Worm (Caenorhabditis elegans) whole organism, midembryonic: ENCODE measurements around the gene cdc-48.2.
A peak's percentile ranks its signal among the peaks of the same experiment; 100 is the strongest.

ENCODE experiments used
- T22C8.4 ChIP-seq: fragments of 200-800 bp; sonication (Bioruptor generic); IDR thresholded peaks from 2 replicates; pipeline ENCODE4 v1.3.6; 2022; ENCODE audit warnings: missing genetic modification characterization, missing compliant biosample characterization
- cog-1 ChIP-seq: sonication (generic microtip); optimal IDR thresholded peaks from 2 replicates; lab custom pipeline; 2016; ENCODE audit warnings: missing genetic modification characterization, missing compliant biosample characterization
- flt-1 ChIP-seq: fragments of 200-800 bp; sonication (Bioruptor generic); IDR thresholded peaks from 2 replicates; pipeline ENCODE4 v1.3.6; 2022; ENCODE audit warnings: missing genetic modification characterization, missing compliant biosample characterization
- klf-2 ChIP-seq: fragments of 200-800 bp; sonication (Bioruptor generic); conservative IDR thresholded peaks from 2 replicates; pipeline ENCODE4 v1.3.6; 2022; ENCODE audit warnings: missing genetic modification reagents, missing genetic modification characterization, missing compliant biosample characterization
- med-1 ChIP-seq: sonication (generic microtip); optimal IDR thresholded peaks from 2 replicates; lab custom pipeline; 2017; ENCODE audit warnings: missing genetic modification characterization, mild to moderate bottlenecking, missing compliant biosample characterization, antibody characterized with exemption, missing genetic modification reagents; ENCODE audit not compliant: insufficient read depth
- ref-1 ChIP-seq: fragments of 200-800 bp; sonication (Bioruptor generic); conservative IDR thresholded peaks from 2 replicates; pipeline ENCODE4 v1.3.6; 2022; ENCODE audit warnings: missing genetic modification reagents, missing genetic modification characterization, missing compliant biosample characterization
- tab-1 ChIP-seq: fragments of 200-800 bp; sonication (Bioruptor generic); IDR thresholded peaks from 2 replicates; pipeline ENCODE4 v1.3.6; 2022; ENCODE audit warnings: missing genetic modification characterization, missing compliant biosample characterization
- ztf-23 ChIP-seq: fragments of 200-800 bp; sonication (Bioruptor generic); IDR thresholded peaks from 2 replicates; pipeline ENCODE4 v1.3.6; 2022; ENCODE audit warnings: missing genetic modification reagents, missing genetic modification characterization, missing compliant biosample characterization
- ztf-29 ChIP-seq: fragments of 200-800 bp; sonication (Bioruptor generic); IDR thresholded peaks from 2 replicates; pipeline ENCODE4 v1.3.6; 2022; ENCODE audit warnings: missing genetic modification reagents, missing genetic modification characterization, missing compliant biosample characterization

Gene cdc-48.2

DNA sequence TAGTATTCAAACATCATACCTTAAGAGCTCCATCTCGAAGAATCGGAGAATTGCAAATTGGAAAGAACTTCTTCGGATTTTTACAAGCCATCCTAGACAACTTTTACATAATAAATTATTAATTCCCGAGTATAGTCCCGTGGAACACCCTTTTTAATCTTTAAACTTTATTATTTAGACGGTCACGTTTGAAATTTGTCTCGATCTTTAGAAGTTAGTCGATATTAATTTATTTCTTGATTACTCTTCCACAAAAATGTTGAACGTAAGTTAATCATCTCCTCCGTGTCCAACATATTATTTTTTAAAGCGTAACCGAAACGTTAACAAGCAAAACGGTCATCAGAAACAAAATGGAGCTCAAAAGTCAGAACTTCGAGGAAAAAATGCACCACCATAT, 35.2 kb downstream of the cdc-48.2 start, which contains the start of the genes decr-1.3 and T05C12.1:
TSS of gene decr-1.3 (minus strand) at position 101 of the 400 bp plus-strand sequence.
TSS of gene T05C12.1 (plus strand) at position 232 of the 400 bp plus-strand sequence.
- TF ChIP-seq klf-2 (no peak), med-1 (GFP tag; lab: Kevin White, UChicago) (no peak), ztf-29 (GFP tag; lab: Robert Waterston, UW) (no peak), flt-1 (GFP tag; lab: Robert Waterston, UW) (no peak), ztf-23 (GFP tag; lab: Robert Waterston, UW) (no peak), cog-1 (tag; lab: Kevin White, UChicago) (no peak), tab-1 (GFP tag; lab: Robert Waterston, UW) (no peak), ref-1 (GFP tag; lab: Robert Waterston, UW) (no peak), T22C8.4 (GFP tag; lab: Robert Waterston, UW) (no peak)

DNA sequence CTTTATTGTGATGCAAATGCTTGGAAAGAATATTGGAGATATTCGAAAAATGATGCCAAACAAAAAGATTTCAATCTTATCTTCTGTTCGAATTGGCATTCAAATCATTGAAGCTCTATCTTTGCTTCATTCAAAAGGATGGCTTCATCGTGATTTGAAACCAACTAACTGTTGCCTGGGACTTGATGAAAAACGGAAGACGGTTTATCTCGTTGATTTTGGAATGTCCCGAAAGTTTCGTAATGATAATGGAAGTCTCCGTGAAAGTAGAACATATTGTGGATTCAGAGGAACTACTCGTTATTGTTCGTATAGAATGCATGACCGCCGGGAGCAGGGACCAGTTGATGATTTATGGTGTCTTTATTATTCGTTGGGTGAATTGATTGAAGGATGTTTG, 35.9 kb downstream of the cdc-48.2 start:
- TF ChIP-seq cog-1 (tag; lab: Kevin White, UChicago) (no peak), tab-1 (GFP tag; lab: Robert Waterston, UW) (no peak), ztf-23 (GFP tag; lab: Robert Waterston, UW) (no peak), ref-1 (GFP tag; lab: Robert Waterston, UW) (no peak), med-1 (GFP tag; lab: Kevin White, UChicago) (no peak), T22C8.4 (GFP tag; lab: Robert Waterston, UW) (no peak), klf-2 (no peak), flt-1 (GFP tag; lab: Robert Waterston, UW) (no peak), ztf-29 (GFP tag; lab: Robert Waterston, UW) (no peak)

DNA sequence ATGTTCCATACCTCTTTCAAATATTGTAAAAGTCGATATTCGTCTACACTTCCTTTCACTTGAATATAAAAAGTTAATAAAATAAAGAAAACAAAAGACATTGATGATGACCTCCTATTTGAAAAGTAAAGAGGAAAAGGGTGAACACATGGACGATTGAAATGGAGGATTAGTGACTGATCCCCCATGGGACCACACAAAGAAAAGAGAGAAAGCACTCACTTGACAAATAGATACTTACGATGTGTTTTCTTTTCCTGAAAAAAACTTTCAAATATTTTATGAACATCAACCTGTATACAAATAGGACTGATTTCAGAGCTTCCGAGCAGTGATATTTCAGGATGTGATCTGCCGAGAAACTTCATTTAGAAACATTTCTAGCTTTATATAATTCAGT, 38.8 kb downstream of the cdc-48.2 start, which contains the start of gene acr-14:
TSS of gene acr-14 (minus strand) at position 101 of the 400 bp plus-strand sequence.
- TF ChIP-seq tab-1 (GFP tag; lab: Robert Waterston, UW), result no peak
- no peak for TF ChIP-seq flt-1 (GFP tag; lab: Robert Waterston, UW)
- no peak for TF ChIP-seq T22C8.4 (GFP tag; lab: Robert Waterston, UW)
- TF ChIP-seq ztf-29 (GFP tag; lab: Robert Waterston, UW), result no peak
- TF ChIP-seq cog-1 (tag; lab: Kevin White, UChicago), result no peak
- no peak for TF ChIP-seq ztf-23 (GFP tag; lab: Robert Waterston, UW)
- no peak for TF ChIP-seq ref-1 (GFP tag; lab: Robert Waterston, UW)
- TF ChIP-seq klf-2, result no peak
- TF ChIP-seq med-1 (GFP tag; lab: Kevin White, UChicago), result no peak

DNA sequence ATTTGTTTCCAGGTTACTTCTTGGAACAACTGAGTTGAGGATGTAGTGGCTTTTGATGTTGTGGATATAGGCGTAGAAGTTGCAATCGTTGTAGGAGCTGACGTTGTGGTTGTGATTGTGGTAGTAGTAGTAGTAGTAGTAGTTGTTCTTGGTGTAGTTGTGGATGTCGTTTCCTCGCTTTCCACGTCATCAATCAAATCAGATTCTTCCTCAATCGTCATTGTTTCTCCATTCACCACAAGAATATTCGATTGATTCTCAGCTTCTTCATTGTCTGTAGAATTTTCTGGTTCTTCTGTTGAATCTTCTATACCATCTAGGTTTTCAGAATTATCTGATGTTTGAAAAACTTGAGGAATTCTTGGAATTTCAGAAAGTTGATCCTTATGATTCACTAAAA, 40.3 kb downstream of the cdc-48.2 start:
- TF ChIP-seq med-1 (GFP tag; lab: Kevin White, UChicago) (no peak), ztf-29 (GFP tag; lab: Robert Waterston, UW) (no peak), flt-1 (GFP tag; lab: Robert Waterston, UW) (no peak), cog-1 (tag; lab: Kevin White, UChicago) (no peak), tab-1 (GFP tag; lab: Robert Waterston, UW) (no peak), ref-1 (GFP tag; lab: Robert Waterston, UW) (no peak), ztf-23 (GFP tag; lab: Robert Waterston, UW) (no peak), T22C8.4 (GFP tag; lab: Robert Waterston, UW) (no peak), klf-2 (no peak)

DNA sequence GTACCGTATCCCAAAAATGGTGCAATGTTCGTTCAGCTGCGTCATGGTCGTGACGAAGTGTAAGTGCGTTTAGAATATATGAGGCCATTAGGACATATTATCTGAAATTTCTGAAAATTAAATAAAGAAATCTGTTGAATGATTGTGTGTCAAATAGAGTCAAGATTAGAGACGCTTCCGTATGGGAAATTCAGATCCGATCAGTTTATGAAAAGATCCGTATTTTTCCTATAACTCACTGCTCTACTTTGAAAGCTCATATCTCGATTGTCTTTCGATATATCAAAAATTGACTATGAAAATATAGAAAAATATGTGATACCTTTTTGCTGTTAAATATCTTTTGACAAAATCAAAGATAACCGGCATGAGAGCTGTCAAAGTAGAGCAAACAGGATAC, 42.0 kb downstream of the cdc-48.2 start, which contains the start of gene T05C12.4:
TSS of gene T05C12.4 (minus strand) at position 101 of the 400 bp plus-strand sequence.
- TF ChIP-seq flt-1 (GFP tag; lab: Robert Waterston, UW) (no peak), klf-2 (no peak), med-1 (GFP tag; lab: Kevin White, UChicago) (no peak)

DNA sequence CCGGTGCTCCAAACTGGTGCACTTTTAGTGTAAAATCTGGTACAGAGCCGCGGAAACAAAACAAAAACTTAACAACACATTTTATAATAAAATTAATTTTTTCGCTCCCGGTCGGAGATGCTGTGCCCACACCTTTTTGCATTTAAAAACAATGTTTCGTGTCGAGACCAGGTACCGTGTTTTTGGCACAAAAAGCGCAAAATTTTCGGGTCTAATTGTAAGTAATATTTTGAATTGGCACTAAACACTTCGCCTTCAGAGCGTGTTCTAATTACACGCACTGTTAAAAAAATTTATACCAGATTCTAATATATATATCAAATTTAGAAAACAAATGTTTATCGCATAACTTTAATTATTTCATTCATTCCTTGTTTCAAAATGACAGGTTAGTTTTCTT, 43.1 kb downstream of the cdc-48.2 start, which contains the start of gene dylt-3:
TSS of gene dylt-3 (plus strand) at position 301 of the 400 bp plus-strand sequence.
- TF ChIP-seq tab-1 (GFP tag; lab: Robert Waterston, UW), result no peak
- TF ChIP-seq T22C8.4 (GFP tag; lab: Robert Waterston, UW), result no peak

DNA sequence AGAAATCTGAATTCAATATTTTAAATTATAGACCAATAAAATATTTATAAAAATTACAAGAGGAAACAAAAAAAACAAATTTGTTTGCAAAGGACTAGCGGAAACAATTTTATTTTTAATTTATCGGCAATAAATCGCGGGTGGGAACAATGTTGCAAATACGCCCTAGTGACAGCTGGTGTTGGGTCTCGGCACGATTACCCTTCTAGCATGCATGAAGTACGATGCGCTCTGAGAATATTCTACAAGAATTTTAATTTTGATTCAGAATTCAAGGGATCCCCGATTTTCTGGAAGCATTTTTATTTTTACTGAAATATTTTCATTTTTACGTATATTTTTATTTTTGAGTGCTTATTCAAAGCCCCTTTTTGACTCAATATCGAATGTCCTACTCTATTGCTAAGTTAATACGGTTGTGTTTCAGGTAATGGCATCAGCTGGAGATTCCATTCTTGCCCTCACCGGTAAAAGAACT, 46.8 kb downstream of the cdc-48.2 start, which contains the start of the genes mig-5 and cct-1:
TSS of gene mig-5 (minus strand) at position 8 of the 478 bp plus-strand sequence.
TSS of gene cct-1 (plus strand) at position 428 of the 478 bp plus-strand sequence.
- TF ChIP-seq ztf-29 (GFP tag; lab: Robert Waterston, UW) (no peak), T22C8.4 (GFP tag; lab: Robert Waterston, UW) (no peak), ref-1 (GFP tag; lab: Robert Waterston, UW) (no peak), med-1 (GFP tag; lab: Kevin White, UChicago) (no peak), klf-2 (no peak), tab-1 (GFP tag; lab: Robert Waterston, UW) (no peak), cog-1 (tag; lab: Kevin White, UChicago) (peak; percentile 84), flt-1 (GFP tag; lab: Robert Waterston, UW) (peak; percentile 71), ztf-23 (GFP tag; lab: Robert Waterston, UW) (no peak; the same call in 1 of the 2 replicates)

DNA sequence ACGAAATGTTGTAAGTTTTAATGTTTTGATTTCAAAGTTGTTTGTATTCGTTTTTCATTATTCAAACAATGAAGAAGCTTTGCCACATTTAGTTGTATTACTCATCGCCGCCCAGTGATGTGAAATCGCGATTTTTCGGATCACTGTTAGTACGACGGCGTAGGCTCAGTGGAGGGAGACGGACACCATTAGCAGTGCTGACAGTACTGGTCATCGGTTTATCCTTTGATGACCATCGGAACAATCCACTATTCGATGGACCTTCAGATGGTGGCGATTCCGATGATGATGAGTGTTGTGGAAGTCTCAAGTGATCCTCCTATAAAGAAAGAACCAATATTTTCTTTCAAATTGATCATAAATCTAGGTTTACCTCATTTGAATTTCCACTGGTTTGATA, 49.2 kb downstream of the cdc-48.2 start:
- TF ChIP-seq ref-1 (GFP tag; lab: Robert Waterston, UW), result no peak
- TF ChIP-seq T22C8.4 (GFP tag; lab: Robert Waterston, UW), result no peak
- no peak for TF ChIP-seq ztf-23 (GFP tag; lab: Robert Waterston, UW)
- TF ChIP-seq cog-1 (tag; lab: Kevin White, UChicago), result no peak
- no peak for TF ChIP-seq flt-1 (GFP tag; lab: Robert Waterston, UW)
- TF ChIP-seq tab-1 (GFP tag; lab: Robert Waterston, UW), result no peak

DNA sequence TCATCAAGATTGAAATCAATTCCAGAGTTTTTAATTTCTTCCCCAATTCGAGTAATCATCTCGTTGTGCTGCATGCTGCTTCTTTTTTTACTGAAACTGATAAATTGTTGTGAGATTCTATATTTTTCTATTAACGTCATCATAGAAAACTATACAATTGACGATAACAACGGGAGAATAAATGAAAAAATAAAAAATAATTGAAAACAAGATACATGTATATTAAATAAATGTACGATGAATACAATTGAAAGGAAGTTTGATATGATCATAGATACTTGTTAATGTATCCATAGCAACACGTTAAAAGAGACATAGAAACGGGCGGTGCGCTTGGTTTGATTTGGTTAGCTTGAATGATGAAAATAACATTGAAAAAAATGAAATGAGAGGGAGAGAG, 52.2 kb downstream of the cdc-48.2 start, which contains the start of gene T05C12.8:
TSS of gene T05C12.8 (minus strand) at position 101 of the 400 bp plus-strand sequence.
- TF ChIP-seq ztf-23 (GFP tag; lab: Robert Waterston, UW), result no peak
- TF ChIP-seq T22C8.4 (GFP tag; lab: Robert Waterston, UW), result no peak
- no peak for TF ChIP-seq med-1 (GFP tag; lab: Kevin White, UChicago)
- no peak for TF ChIP-seq flt-1 (GFP tag; lab: Robert Waterston, UW)
- TF ChIP-seq ztf-29 (GFP tag; lab: Robert Waterston, UW), result no peak
